Fruit fly (Drosophila melanogaster) whole organism, adult: ENCODE measurements around the gene CG42820.

Source experiments
- CG11617 ChIP-seq: fragments of 200-800 bp; sonication (Bioruptor generic); optimal IDR thresholded peaks from 2 replicates; lab custom pipeline; 2017; ENCODE audit warnings: mild to moderate bottlenecking, missing biosample characterization, missing genetic modification reagents, missing genetic modification characterization
- CG12768 ChIP-seq: fragments of 200-800 bp; sonication (Bioruptor generic); optimal IDR thresholded peaks from 2 replicates; lab custom pipeline; 2017; ENCODE audit warnings: missing biosample characterization, missing genetic modification characterization, mild to moderate bottlenecking, moderate library complexity, missing genetic modification reagents
- CG14711 ChIP-seq: fragments of 200-800 bp; sonication (Bioruptor generic); optimal IDR thresholded peaks from 2 replicates; lab custom pipeline; 2018; ENCODE audit warnings: missing biosample characterization, mild to moderate bottlenecking, missing genetic modification characterization, moderate library complexity
- CG1620 ChIP-seq: fragments of 200-800 bp; sonication (Bioruptor generic); optimal IDR thresholded peaks from 2 replicates; lab custom pipeline; 2016; ENCODE audit warnings: missing biosample characterization, missing genetic modification characterization
- CG33017 ChIP-seq: fragments of 200-800 bp; sonication (Bioruptor generic); optimal IDR thresholded peaks from 2 replicates; lab custom pipeline; 2018; ENCODE audit warnings: missing biosample characterization, mild to moderate bottlenecking, missing genetic modification characterization, moderate library complexity
- CG5204 ChIP-seq: fragments of 200-800 bp; sonication (Bioruptor generic); optimal IDR thresholded peaks from 2 replicates; lab custom pipeline; 2016; ENCODE audit warnings: missing biosample characterization, missing genetic modification characterization
- CG7045 ChIP-seq: fragments of 200-800 bp; sonication (Bioruptor generic); optimal IDR thresholded peaks from 2 replicates; lab custom pipeline; 2017; ENCODE audit warnings: missing biosample characterization, mild to moderate bottlenecking, missing genetic modification characterization
- CG7101 ChIP-seq: fragments of 200-800 bp; sonication (Bioruptor generic); optimal IDR thresholded peaks from 2 replicates; lab custom pipeline; 2018; ENCODE audit warnings: missing biosample characterization, mild to moderate bottlenecking, missing genetic modification characterization, moderate library complexity
- Clk ChIP-seq: fragments of 200-800 bp; sonication (Bioruptor generic); optimal IDR thresholded peaks from 2 replicates; lab custom pipeline; 2017; ENCODE audit warnings: missing biosample characterization, missing genetic modification characterization
- Crg-1 ChIP-seq: fragments of 200-800 bp; sonication (Bioruptor generic); optimal IDR thresholded peaks from 2 replicates; lab custom pipeline; 2016; ENCODE audit warnings: missing biosample characterization, missing genetic modification characterization
- Hr96 ChIP-seq: fragments of 200-800 bp; sonication (Bioruptor generic); optimal IDR thresholded peaks from 2 replicates; lab custom pipeline; 2016; ENCODE audit warnings: missing biosample characterization, missing genetic modification characterization
- Mnt ChIP-seq: fragments of 200-800 bp; sonication (Bioruptor generic); optimal IDR thresholded peaks from 2 replicates; lab custom pipeline; 2016; ENCODE audit warnings: missing biosample characterization, mild to moderate bottlenecking, missing genetic modification characterization
- bab1 ChIP-seq: fragments of 200-800 bp; sonication (Bioruptor generic); optimal IDR thresholded peaks from 3 replicates; lab custom pipeline; 2019; ENCODE audit warnings: missing biosample characterization, mild to moderate bottlenecking, missing genetic modification characterization, moderate library complexity
- cic ChIP-seq: fragments of 200-800 bp; sonication (Bioruptor generic); optimal IDR thresholded peaks from 2 replicates; lab custom pipeline; 2017; ENCODE audit warnings: missing biosample characterization, mild to moderate bottlenecking, missing genetic modification characterization, moderate library complexity
- cnc ChIP-seq, 2 experiments: fragments of >200 bp; optimal IDR thresholded peaks; 2 replicates each; lab custom pipeline; 2017
- kay ChIP-seq: fragments of 200-800 bp; sonication (Bioruptor generic); peaks from one replicate; lab custom pipeline; 2016; ENCODE audit warnings: missing biosample characterization, missing genetic modification characterization, borderline replicate concordance
- ovo ChIP-seq: fragments of 200-800 bp; sonication (Bioruptor generic); optimal IDR thresholded peaks from 2 replicates; lab custom pipeline; 2016; ENCODE audit warnings: missing biosample characterization, missing genetic modification characterization
- pad ChIP-seq: fragments of 200-800 bp; sonication (Bioruptor generic); optimal IDR thresholded peaks from 3 replicates; lab custom pipeline; 2017; ENCODE audit warnings: missing biosample characterization, missing genetic modification characterization, mild to moderate bottlenecking, moderate library complexity, missing genetic modification reagents
- tj ChIP-seq: fragments of 200-800 bp; sonication (Bioruptor generic); optimal IDR thresholded peaks from 3 replicates; lab custom pipeline; 2017; ENCODE audit warnings: missing biosample characterization, mild to moderate bottlenecking, missing genetic modification characterization, moderate library complexity
- toe ChIP-seq: fragments of 200-800 bp; sonication (Bioruptor generic); optimal IDR thresholded peaks from 2 replicates; lab custom pipeline; 2016; ENCODE audit warnings: missing biosample characterization, missing genetic modification characterization

Gene CG42820

dm6 chr2L:8395996-8396699 is 4.0 kb upstream of the CG42820 start, which contains the start of the genes Peritrophin-15a and CG13385:
Peritrophin-15a (minus strand) TSS chr2L:8396096.
CG13385 (plus strand) TSS chr2L:8396649.
- TF ChIP-seq pad (GFP tag; lab: Kevin White, UChicago) = no peak
- no peak for TF ChIP-seq CG5204 (GFP tag; lab: Kevin White, UChicago)
- TF ChIP-seq CG11617 = no peak
- no peak for TF ChIP-seq cic (GFP tag; lab: Kevin White, UChicago)
- TF ChIP-seq tj (GFP tag; lab: Kevin White, UChicago) = no peak
- no peak for TF ChIP-seq kay (GFP tag; lab: Kevin White, UChicago)
- TF ChIP-seq CG1620 = no peak
- TF ChIP-seq CG14711 = no peak
- TF ChIP-seq cnc (optimal IDR thresholded peaks at IDR 0.05; lab: Kevin White, UChicago) = no peak
- no peak for TF ChIP-seq Mnt
- TF ChIP-seq CG7101 (tag; lab: Kevin White, UChicago) = no peak
- no peak for TF ChIP-seq CG7045

dm6 chr2L:8394840-8395239 is 2.6 kb upstream of the CG42820 start, which contains the start of gene Peritrophin-15b:
Peritrophin-15b (minus strand) TSS chr2L:8394940.
- TF ChIP-seq bab1 (GFP tag; lab: Kevin White, UChicago) = no peak
- no peak for TF ChIP-seq pad (GFP tag; lab: Kevin White, UChicago)
- TF ChIP-seq cic (GFP tag; lab: Kevin White, UChicago) = no peak
- no peak for TF ChIP-seq CG33017 (tag; lab: Kevin White, UChicago)
- TF ChIP-seq CG7101 (tag; lab: Kevin White, UChicago) = no peak
- no peak for TF ChIP-seq cnc (optimal IDR thresholded peaks at IDR 0.05; lab: Kevin White, UChicago)
- no peak for TF ChIP-seq Crg-1
- TF ChIP-seq CG1620 = no peak
- no peak for TF ChIP-seq CG11617
- TF ChIP-seq ovo (GFP tag; lab: Kevin White, UChicago) = no peak
- no peak for TF ChIP-seq Mnt
- no peak for TF ChIP-seq toe (GFP tag; lab: Kevin White, UChicago)
- TF ChIP-seq Hr96 (GFP tag; lab: Kevin White, UChicago) = no peak
- TF ChIP-seq CG14711 = no peak

DNA sequence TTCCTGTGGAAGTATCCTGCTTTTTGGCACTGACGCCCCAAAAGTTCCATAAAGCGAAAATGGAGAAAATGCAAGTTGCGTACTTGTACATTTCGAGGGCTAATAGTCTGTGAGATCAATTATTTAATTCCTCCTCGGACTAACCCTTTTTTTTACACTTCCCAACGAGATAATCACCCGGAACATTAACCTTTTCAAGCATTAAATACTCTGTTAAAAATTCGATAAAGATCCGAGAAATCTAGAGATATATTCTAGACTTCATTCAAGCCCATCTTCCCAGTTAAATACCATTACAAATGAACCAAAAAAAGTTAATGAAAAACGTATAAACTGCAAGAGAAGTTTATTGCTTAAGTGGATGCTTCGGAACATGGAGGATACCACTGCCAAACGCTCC is 2.0 kb upstream of the CG42820 start, which contains the start of gene lectin-29Ca:
TSS of gene lectin-29Ca (minus strand) at position 101 of the 400 bp plus-strand sequence.
- no peak for TF ChIP-seq CG5204 (GFP tag; lab: Kevin White, UChicago)
- no peak for TF ChIP-seq pad (GFP tag; lab: Kevin White, UChicago)
- no peak for TF ChIP-seq toe (GFP tag; lab: Kevin White, UChicago)
- TF ChIP-seq CG1620 = no peak

DNA sequence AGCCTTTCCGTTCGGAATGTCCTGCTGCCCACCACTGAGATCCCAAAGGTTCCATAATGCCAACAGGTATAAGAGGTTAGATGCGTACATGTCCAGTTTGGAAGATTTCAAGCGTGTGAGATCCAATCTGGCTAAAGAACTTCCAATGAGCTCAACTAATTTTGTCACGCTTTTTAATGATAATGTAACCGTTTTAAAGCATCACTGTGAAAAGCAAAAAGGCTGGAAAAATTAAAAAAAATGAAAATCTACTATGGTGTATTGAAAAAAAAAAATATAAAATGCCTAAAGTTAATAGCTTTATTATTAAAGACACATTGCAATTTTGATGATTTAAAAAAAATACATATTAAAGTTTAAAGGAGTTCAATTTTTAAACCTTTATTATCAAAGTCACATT is 924 bp upstream of the CG42820 start, which contains the start of gene Acp29AB:
TSS of gene Acp29AB (minus strand) at position 101 of the 400 bp plus-strand sequence.
- TF ChIP-seq CG7101 (tag; lab: Kevin White, UChicago) = no peak
- peak; percentile 62 for TF ChIP-seq kay (GFP tag; lab: Kevin White, UChicago)

dm6 chr2L:8389231-8389630 is 3.0 kb downstream of the CG42820 start, which contains the start of gene CG42819:
CG42819 (minus strand) TSS chr2L:8389331.
- TF ChIP-seq cic (GFP tag; lab: Kevin White, UChicago) (no peak), cnc (optimal IDR thresholded peaks at IDR 0.05; lab: Kevin White, UChicago) (no peak), ovo (GFP tag; lab: Kevin White, UChicago) (no peak), bab1 (GFP tag; lab: Kevin White, UChicago) (no peak), kay (GFP tag; lab: Kevin White, UChicago) (no peak), Crg-1 (no peak), pad (GFP tag; lab: Kevin White, UChicago) (no peak), CG33017 (tag; lab: Kevin White, UChicago) (no peak), CG12768 (GFP tag; lab: Kevin White, UChicago) (no peak), CG5204 (GFP tag; lab: Kevin White, UChicago) (no peak), Mnt (no peak), tj (GFP tag; lab: Kevin White, UChicago) (no peak), CG7045 (no peak)

DNA sequence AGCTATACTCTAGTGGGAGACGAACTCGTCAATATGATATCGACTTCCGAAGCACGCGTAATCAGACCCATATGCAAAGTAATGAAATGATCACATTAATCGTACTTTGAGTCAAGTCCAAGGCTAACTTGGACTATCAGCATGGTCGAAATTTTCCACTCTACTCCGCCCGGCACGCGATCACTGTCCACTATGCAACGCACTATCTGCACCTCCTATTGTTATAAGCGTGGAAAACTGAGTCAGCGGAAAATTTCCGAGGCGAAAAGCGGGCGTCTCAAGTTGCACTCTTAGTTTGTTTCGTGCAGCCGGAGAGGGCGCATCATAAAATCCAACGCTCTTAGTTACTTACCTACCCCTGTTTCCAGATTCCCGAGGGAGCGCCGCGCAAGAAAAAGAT is 6.3 kb downstream of the CG42820 start:
- TF ChIP-seq kay (GFP tag; lab: Kevin White, UChicago) (no peak), tj (GFP tag; lab: Kevin White, UChicago) (peak; percentile 91)

DNA sequence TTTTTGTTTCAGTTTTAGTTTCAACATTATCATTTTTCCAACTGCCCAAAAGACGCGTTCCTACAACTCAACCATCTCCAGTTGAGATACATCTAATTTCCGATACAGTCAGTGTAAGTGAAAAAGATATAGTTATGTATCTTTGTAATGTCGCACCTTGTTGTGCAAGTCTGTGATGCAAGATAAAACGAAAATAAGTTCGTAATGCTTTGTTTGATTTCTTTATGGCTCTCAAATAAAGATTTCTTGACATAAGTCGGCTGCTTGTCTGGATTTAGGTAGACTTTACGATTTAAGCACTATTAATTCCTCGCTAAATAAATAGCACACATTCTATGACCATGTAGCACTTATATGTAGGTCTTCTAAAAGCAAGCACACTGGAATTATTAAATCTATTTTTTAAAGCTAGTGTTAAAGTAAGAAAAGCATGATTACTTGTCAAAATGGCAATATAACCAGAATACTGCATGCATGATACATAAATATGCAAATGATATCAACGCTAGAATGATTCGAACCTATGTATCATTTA is 7.1 kb downstream of the CG42820 start:
- TF ChIP-seq CG11617 (no peak), ovo (GFP tag; lab: Kevin White, UChicago) (no peak), CG7045 (peak; percentile 62), CG12768 (GFP tag; lab: Kevin White, UChicago) (no peak), Crg-1 (no peak), Clk (GFP tag; lab: Kevin White, UChicago) (no peak), cic (GFP tag; lab: Kevin White, UChicago) (peak; percentile 2), bab1 (GFP tag; lab: Kevin White, UChicago) (no peak), toe (GFP tag; lab: Kevin White, UChicago) (no peak), tj (GFP tag; lab: Kevin White, UChicago) (no peak), CG7101 (tag; lab: Kevin White, UChicago) (peak; percentile 12), Mnt (no peak), kay (GFP tag; lab: Kevin White, UChicago) (peak; percentile 92), CG1620 (no peak), Hr96 (GFP tag; lab: Kevin White, UChicago) (no peak), CG5204 (GFP tag; lab: Kevin White, UChicago) (no peak), CG14711 (peak; percentile 6), cnc (optimal IDR thresholded peaks at IDR 0.05; lab: Kevin White, UChicago) (no peak), pad (GFP tag; lab: Kevin White, UChicago) (no peak), CG33017 (tag; lab: Kevin White, UChicago) (no peak)
